Worm (Caenorhabditis elegans) whole organism, L1 larva: Measurements from ENCODE around the gene ZC449.7.

Experiments used
- Y116A8C.19 ChIP-seq: sonication (generic microtip); optimal IDR thresholded peaks from 2 replicates; lab custom pipeline; 2016; ENCODE audit warnings: missing compliant biosample characterization, missing genetic modification characterization, borderline replicate concordance
- aly-2 ChIP-seq: fragments of 150-350 bp; optimal IDR thresholded peaks from 2 replicates; lab custom pipeline; 2014; ENCODE audit warnings: missing biosample characterization, missing genetic modification characterization
- ama-1 ChIP-seq: fragments of 150-350 bp; optimal IDR thresholded peaks from 2 replicates; lab custom pipeline; 2014
- blmp-1 ChIP-seq: fragments of 150-350 bp; optimal IDR thresholded peaks from 2 replicates; lab custom pipeline; 2014; ENCODE audit warnings: missing biosample characterization, missing genetic modification characterization
- ceh-88 ChIP-seq: fragments of 200-800 bp; sonication (Bioruptor generic); IDR thresholded peaks from 2 replicates; pipeline ENCODE4 v1.3.6; 2022; ENCODE audit warnings: missing genetic modification characterization, missing compliant biosample characterization
- ceh-90 ChIP-seq: sonication (generic microtip); optimal IDR thresholded peaks from 2 replicates; lab custom pipeline; 2016; ENCODE audit warnings: missing genetic modification characterization, missing compliant biosample characterization
- dsc-1 ChIP-seq: sonication (generic microtip); optimal IDR thresholded peaks from 2 replicates; lab custom pipeline; 2016; ENCODE audit warnings: mild to moderate bottlenecking, missing genetic modification characterization, missing compliant biosample characterization
- efl-3 ChIP-seq: fragments of 200-800 bp; sonication (Bioruptor generic); optimal IDR thresholded peaks from 2 replicates; lab custom pipeline; 2018; ENCODE audit warnings: mild to moderate bottlenecking, missing genetic modification characterization, missing compliant biosample characterization
- egl-27 ChIP-seq, 2 experiments: fragments of 150-350 bp in 1 of 2; sonication (generic microtip); optimal IDR thresholded peaks; 3 replicates each; lab custom pipeline; 2017 to 2018; ENCODE audit warnings: missing biosample characterization in 2 of 2, missing genetic modification characterization in 2 of 2, missing genetic modification reagents in 2 of 2
- elt-2 ChIP-seq: sonication (generic microtip); optimal IDR thresholded peaks from 2 replicates; lab custom pipeline; 2016; ENCODE audit warnings: missing genetic modification characterization, mild to moderate bottlenecking, inconsistent platforms, missing compliant biosample characterization, missing genetic modification reagents
- ets-5 ChIP-seq: fragments of 200-800 bp; sonication (Bioruptor generic); IDR thresholded peaks from 2 replicates; pipeline ENCODE4 v1.3.6; 2022; ENCODE audit warnings: missing genetic modification characterization, missing compliant biosample characterization
- fkh-10 ChIP-seq: sonication (generic microtip); optimal IDR thresholded peaks from 2 replicates; lab custom pipeline; 2017; ENCODE audit warnings: missing biosample characterization, missing genetic modification reagents, missing genetic modification characterization
- fkh-4 ChIP-seq: sonication (generic microtip); optimal IDR thresholded peaks from 2 replicates; lab custom pipeline; 2016; ENCODE audit warnings: missing compliant biosample characterization, missing genetic modification characterization, borderline replicate concordance
- fkh-8 ChIP-seq: sonication (generic microtip); optimal IDR thresholded peaks from 2 replicates; lab custom pipeline; 2016; ENCODE audit warnings: mild to moderate bottlenecking, missing genetic modification characterization, missing compliant biosample characterization
- hlh-17 ChIP-seq: fragments of 200-800 bp; sonication (Bioruptor generic); optimal IDR thresholded peaks from 2 replicates; lab custom pipeline; 2018; ENCODE audit warnings: missing genetic modification characterization, mild to moderate bottlenecking, missing compliant biosample characterization, moderate library complexity, borderline replicate concordance
- hlh-4 ChIP-seq: sonication (generic microtip); optimal IDR thresholded peaks from 2 replicates; lab custom pipeline; 2016; ENCODE audit warnings: mild to moderate bottlenecking, missing genetic modification characterization, missing compliant biosample characterization
- isw-1 ChIP-seq: fragments of 200-800 bp; sonication (Bioruptor generic); IDR thresholded peaks from 2 replicates; pipeline ENCODE4 v1.3.6; 2022; ENCODE audit warnings: missing genetic modification characterization, missing compliant biosample characterization
- jun-1 ChIP-seq: fragments of 150-350 bp; optimal IDR thresholded peaks from 2 replicates; lab custom pipeline; 2014; ENCODE audit warnings: missing biosample characterization, missing genetic modification reagents, missing genetic modification characterization
- lin-13 ChIP-seq: fragments of 150-350 bp; optimal IDR thresholded peaks from 2 replicates; lab custom pipeline; 2014; ENCODE audit warnings: missing biosample characterization, missing genetic modification reagents, missing genetic modification characterization
- lin-15B ChIP-seq: fragments of 150-350 bp; sonication (generic microtip); optimal IDR thresholded peaks from 3 replicates; lab custom pipeline; 2014; ENCODE audit warnings: missing biosample characterization, missing genetic modification characterization
- lin-35 ChIP-seq, 2 experiments: fragments of 150-350 bp; optimal IDR thresholded peaks; 2 replicates each; lab custom pipeline; 2014; ENCODE audit warnings: missing biosample characterization in 2 of 2, missing genetic modification characterization in 2 of 2, missing genetic modification reagents in 2 of 2
- lin-39 ChIP-seq: fragments of 150-350 bp; optimal IDR thresholded peaks from 2 replicates; lab custom pipeline; 2014; ENCODE audit warnings: missing biosample characterization, missing genetic modification reagents, missing genetic modification characterization
- mep-1 ChIP-seq: fragments of 150-350 bp; optimal IDR thresholded peaks from 2 replicates; lab custom pipeline; 2014; ENCODE audit warnings: missing biosample characterization, missing genetic modification characterization
- nhr-11 ChIP-seq: fragments of 150-350 bp; optimal IDR thresholded peaks from 2 replicates; lab custom pipeline; 2014; ENCODE audit warnings: missing biosample characterization, missing genetic modification characterization
- nhr-12 ChIP-seq: sonication (generic microtip); optimal IDR thresholded peaks from 2 replicates; lab custom pipeline; 2017; ENCODE audit warnings: missing biosample characterization, missing genetic modification characterization
- nhr-19 ChIP-seq: fragments of 200-800 bp; sonication (Bioruptor generic); conservative IDR thresholded peaks from 2 replicates; pipeline ENCODE4 v1.3.6; 2022; ENCODE audit warnings: missing genetic modification characterization, missing compliant biosample characterization
- nhr-237 ChIP-seq: fragments of 150-350 bp; optimal IDR thresholded peaks from 2 replicates; lab custom pipeline; 2014; ENCODE audit warnings: missing biosample characterization, missing genetic modification characterization
- nhr-28 ChIP-seq: fragments of 150-350 bp; optimal IDR thresholded peaks from 2 replicates; lab custom pipeline; 2014; ENCODE audit warnings: missing biosample characterization, missing genetic modification characterization
- nhr-47 ChIP-seq: sonication (generic microtip); optimal IDR thresholded peaks from 2 replicates; lab custom pipeline; 2016; ENCODE audit warnings: mild to moderate bottlenecking, missing genetic modification characterization, moderate library complexity, missing compliant biosample characterization
- nhr-71 ChIP-seq: sonication (generic microtip); optimal IDR thresholded peaks from 2 replicates; lab custom pipeline; 2016; ENCODE audit warnings: mild to moderate bottlenecking, missing genetic modification characterization, moderate library complexity, missing compliant biosample characterization
- nhr-76 ChIP-seq: sonication (generic microtip); optimal IDR thresholded peaks from 2 replicates; lab custom pipeline; 2017; ENCODE audit warnings: missing biosample characterization, missing genetic modification characterization
- nhr-90 ChIP-seq: sonication (generic microtip); optimal IDR thresholded peaks from 2 replicates; lab custom pipeline; 2016; ENCODE audit warnings: mild to moderate bottlenecking, missing genetic modification characterization, missing compliant biosample characterization; ENCODE audit not compliant: poor library complexity
- rnt-1 ChIP-seq: sonication (generic microtip); optimal IDR thresholded peaks from 2 replicates; lab custom pipeline; 2016; ENCODE audit warnings: mild to moderate bottlenecking, missing genetic modification characterization, moderate library complexity, missing compliant biosample characterization
- snu-23 ChIP-seq: sonication (generic microtip); optimal IDR thresholded peaks from 2 replicates; lab custom pipeline; 2016; ENCODE audit warnings: missing genetic modification characterization, missing compliant biosample characterization
- sptf-1 ChIP-seq: fragments of 150-350 bp; optimal IDR thresholded peaks from 2 replicates; lab custom pipeline; 2014; ENCODE audit warnings: missing biosample characterization, missing genetic modification characterization
- tbx-2 ChIP-seq: sonication (generic microtip); optimal IDR thresholded peaks from 2 replicates; lab custom pipeline; 2016; ENCODE audit warnings: missing genetic modification characterization, missing compliant biosample characterization
- unc-62 ChIP-seq: fragments of 150-350 bp; optimal IDR thresholded peaks from 2 replicates; lab custom pipeline; 2014; ENCODE audit warnings: missing biosample characterization, missing genetic modification reagents, missing genetic modification characterization
- unc-86 ChIP-seq: sonication (generic microtip); optimal IDR thresholded peaks from 2 replicates; lab custom pipeline; 2016; ENCODE audit warnings: missing genetic modification characterization, missing compliant biosample characterization
- xbp-1 ChIP-seq: sonication (generic microtip); optimal IDR thresholded peaks from 2 replicates; lab custom pipeline; 2016; ENCODE audit warnings: missing genetic modification characterization, missing compliant biosample characterization
- zag-1 ChIP-seq: fragments of 150-350 bp; optimal IDR thresholded peaks from 2 replicates; lab custom pipeline; 2014; ENCODE audit warnings: missing biosample characterization, missing genetic modification characterization
- zip-4 ChIP-seq: fragments of 200-800 bp; sonication (Bioruptor generic); optimal IDR thresholded peaks from 2 replicates; lab custom pipeline; 2018; ENCODE audit warnings: mild to moderate bottlenecking, missing genetic modification characterization, moderate library complexity, missing compliant biosample characterization
- ztf-4 ChIP-seq: fragments of 150-350 bp; optimal IDR thresholded peaks from 2 replicates; lab custom pipeline; 2014; ENCODE audit warnings: missing biosample characterization, missing genetic modification characterization

Gene ZC449.7

ce11 chrX:5013826-5014225, at the start of gene ZC449.7:
Gene ZC449.7 (plus strand): TSS chrX:5014074.
- TF ChIP-seq elt-2 (tag; lab: Kevin White, UChicago) (peak; percentile 39), ama-1 (lab: Kevin White, UChicago) (no peak)

DNA sequence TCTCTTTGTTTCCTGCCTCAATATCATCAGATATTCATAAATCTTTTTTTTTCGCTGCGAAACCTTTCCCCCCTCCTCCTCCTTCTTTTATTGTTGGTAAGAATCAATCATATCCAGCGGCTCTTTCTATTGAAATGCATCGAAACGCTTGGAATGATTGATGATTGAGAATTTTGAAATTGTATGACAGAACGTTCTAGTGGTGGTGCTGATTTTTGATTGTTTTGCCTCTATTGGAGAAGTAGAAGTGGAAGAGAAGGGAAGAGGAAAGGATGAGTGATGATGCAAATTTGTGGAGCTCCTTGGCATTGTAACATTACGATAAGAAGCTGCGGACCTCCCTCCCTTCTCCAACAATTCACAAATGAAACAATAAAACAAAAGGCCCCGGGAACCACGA, 48.3 kb upstream of the ZC449.7 start:
- TF ChIP-seq Y116A8C.19 (tag; lab: Kevin White, UChicago) (no peak), isw-1 (GFP tag; lab: Robert Waterston, UW) (no peak)

ce11 chrX:4969228-4969627, 44.6 kb upstream of the ZC449.7 start, which contains the start of gene M03F4.6:
Gene M03F4.6 (minus strand): TSS chrX:4969328.
- TF ChIP-seq ceh-88 (GFP tag; lab: Robert Waterston, UW): no peak
- TF ChIP-seq lin-15B (tag; lab: Kevin White, UChicago): no peak
- peak; percentile 95 for TF ChIP-seq blmp-1
- TF ChIP-seq Y116A8C.19 (tag; lab: Kevin White, UChicago): no peak
- no peak for TF ChIP-seq hlh-4 (tag; lab: Kevin White, UChicago)
- TF ChIP-seq ets-5 (GFP tag; lab: Robert Waterston, UW): no peak
- no peak for TF ChIP-seq egl-27 (tag; optimal IDR thresholded peaks at IDR 0.05; lab: Kevin White, UChicago)
- no peak for TF ChIP-seq lin-35 (GFP tag; optimal IDR thresholded peaks at IDR 0.05; lab: Kevin White, UChicago)
- no peak for TF ChIP-seq jun-1
- no peak for TF ChIP-seq nhr-237 (tag; lab: Kevin White, UChicago)
- TF ChIP-seq fkh-10 (GFP tag; lab: Kevin White, UChicago): no peak
- peak; percentile 38 for TF ChIP-seq nhr-71
- TF ChIP-seq hlh-17 (GFP tag; lab: Kevin White, UChicago): no peak
- TF ChIP-seq aly-2 (tag; lab: Kevin White, UChicago): no peak
- no peak for TF ChIP-seq efl-3 (GFP tag; lab: Kevin White, UChicago)
- no peak for TF ChIP-seq unc-62 (GFP tag; lab: Kevin White, UChicago)
- no peak for TF ChIP-seq tbx-2 (tag; lab: Kevin White, UChicago)
- no peak for TF ChIP-seq xbp-1 (tag; lab: Kevin White, UChicago)
- TF ChIP-seq ama-1 (lab: Kevin White, UChicago): peak; percentile 74
- no peak for TF ChIP-seq nhr-12 (tag; lab: Kevin White, UChicago)
- TF ChIP-seq ztf-4: peak; percentile 90
- no peak for TF ChIP-seq unc-86 (tag; lab: Kevin White, UChicago)
- TF ChIP-seq fkh-8: no peak
- no peak for TF ChIP-seq nhr-76 (tag; lab: Kevin White, UChicago)
- no peak for TF ChIP-seq nhr-47
- peak; percentile 52 for TF ChIP-seq mep-1 (tag; lab: Kevin White, UChicago)
- TF ChIP-seq fkh-4: no peak
- no peak for TF ChIP-seq zip-4
- TF ChIP-seq nhr-28 (tag; lab: Kevin White, UChicago): no peak
- TF ChIP-seq nhr-19 (GFP tag; lab: Robert Waterston, UW): no peak
- no peak for TF ChIP-seq lin-39 (tag; lab: Kevin White, UChicago)
- peak; percentile 13 for TF ChIP-seq rnt-1 (tag; lab: Kevin White, UChicago)
- TF ChIP-seq dsc-1 (tag; lab: Kevin White, UChicago): no peak
- no peak for TF ChIP-seq lin-13 (GFP tag; lab: Kevin White, UChicago)
- no peak for TF ChIP-seq isw-1 (GFP tag; lab: Robert Waterston, UW)
- no peak for TF ChIP-seq zag-1

- TF ChIP-seq nhr-11 (tag; lab: Kevin White, UChicago): no peak
- no peak for TF ChIP-seq snu-23
- no peak for TF ChIP-seq nhr-90 (tag; lab: Kevin White, UChicago)
- TF ChIP-seq sptf-1 (tag; lab: Kevin White, UChicago): no peak
- no peak for TF ChIP-seq ceh-90
Observed at ce11 chrX:4970863-4971345, 43.0 kb upstream of the ZC449.7 start, which contains the start of gene calu-1. Gene calu-1 (minus strand): TSS chrX:4970913.
